Worm (Caenorhabditis elegans): ENCODE results near the gene M18.3.

Gene M18.3

ce11 chrIV:12121076-12121475 lies 15.4 kb downstream of the M18.3 start, which contains the start of the genes ddb-1 and M18.6:
ddb-1 (minus strand) TSS chrIV:12121165.
M18.6 (plus strand) TSS chrIV:12121310.
- TF ChIP-seq Y95B8A.8 (GFP tag; IDR thresholded peaks at IDR 0.05) = no peak
- peak; percentile 52 for TF ChIP-seq lsl-1 (GFP tag; optimal IDR thresholded peaks at IDR 0.05)
- TF ChIP-seq tbp1 (GFP tag; optimal IDR thresholded peaks at IDR 0.05) = peak; percentile 7
- no peak for TF ChIP-seq tlf-1 (GFP tag; optimal IDR thresholded peaks at IDR 0.05)
- TF ChIP-seq cebp-2 (GFP tag; IDR thresholded peaks at IDR 0.05) = no peak
- no peak for TF ChIP-seq K12H6.12 (tag; optimal IDR thresholded peaks at IDR 0.05)
- TF ChIP-seq madf-8 (GFP tag; conservative IDR thresholded peaks at IDR 0.05) = peak; percentile 42; the same call in 1 of the 2 replicates
- TF ChIP-seq die-1 (tag; optimal IDR thresholded peaks at IDR 0.05) = no peak
- no peak for TF ChIP-seq let-526 (GFP tag; IDR thresholded peaks at IDR 0.05)
- peak; percentile 59; the same call in 1 of the 2 replicates for TF ChIP-seq hmg-1.2 (GFP tag; IDR thresholded peaks at IDR 0.05)
- peak; percentile 47; the same call in 1 of the 2 replicates for TF ChIP-seq F33H1.4 (GFP tag; IDR thresholded peaks at IDR 0.05)
- no peak for TF ChIP-seq ztf-18 (tag; optimal IDR thresholded peaks at IDR 0.05)
- TF ChIP-seq lin-35 (GFP tag; optimal IDR thresholded peaks at IDR 0.05) = peak in 1 of 3 experiments; percentile 28
- TF ChIP-seq D2030.7 (GFP tag; IDR thresholded peaks at IDR 0.05) = 0 out of 2 replicates have a peak, but pooled peaks have one; percentile 34
- no peak for TF ChIP-seq snpc-4 (GFP tag; optimal IDR thresholded peaks at IDR 0.05)
- peak in 2 of 4 experiments; percentile 33 to 42 for TF ChIP-seq snpc-4 (tag; optimal IDR thresholded peaks at IDR 0.05)
- TF ChIP-seq unc-130 (GFP tag; optimal IDR thresholded peaks at IDR 0.05) = no peak
- peak; percentile 15 for TF ChIP-seq lin-54 (GFP tag; optimal IDR thresholded peaks at IDR 0.05)
- TF ChIP-seq lir-1 (GFP tag; conservative IDR thresholded peaks at IDR 0.05) = no peak
- TF ChIP-seq F49E8.2 (tag; optimal IDR thresholded peaks at IDR 0.05; ENCODE audit: insufficient read depth) = no peak
- TF ChIP-seq mcd-1 (GFP tag; IDR thresholded peaks at IDR 0.05) = peak; percentile 72
- TF ChIP-seq dpl-1 (GFP tag; optimal IDR thresholded peaks at IDR 0.05) = peak; percentile 56
- peak; percentile 57; the same call in 1 of the 2 replicates for TF ChIP-seq madf-6 (GFP tag; IDR thresholded peaks at IDR 0.05)
- TF ChIP-seq madf-3 (GFP tag; IDR thresholded peaks at IDR 0.05) = peak; percentile 67; the same call in 1 of the 2 replicates
- peak; percentile 77 for TF ChIP-seq efl-1 (GFP tag; optimal IDR thresholded peaks at IDR 0.05)
- TF ChIP-seq ztf-6 (GFP tag; IDR thresholded peaks at IDR 0.05) = no peak
- TF ChIP-seq snpc-1.1 (tag; optimal IDR thresholded peaks at IDR 0.05; ENCODE audit: insufficient read depth) = peak; percentile 5
- no peak for TF ChIP-seq ZK185.1 (tag; optimal IDR thresholded peaks at IDR 0.05; ENCODE audit: poor library complexity, severe bottlenecking)
- peak; percentile 43 for TF ChIP-seq attf-5 (GFP tag; optimal IDR thresholded peaks at IDR 0.05)

ce11 chrIV:12122874-12123664 lies 17.4 kb downstream of the M18.3 start, which contains the start of gene aly-3:
aly-3 (plus strand) TSS chrIV:12123282.
- TF ChIP-seq madf-3 (GFP tag; IDR thresholded peaks at IDR 0.05) (peak; percentile 89), die-1 (tag; optimal IDR thresholded peaks at IDR 0.05) (no peak), B0019.2 (GFP tag; conservative IDR thresholded peaks at IDR 0.05) (no peak), madf-8 (GFP tag; conservative IDR thresholded peaks at IDR 0.05) (no peak), gei-17 (GFP tag; optimal IDR thresholded peaks at IDR 0.05) (no peak), K11D2.4 (GFP tag; IDR thresholded peaks at IDR 0.05) (no peak), nhr-80 (tag; optimal IDR thresholded peaks at IDR 0.05) (peak; percentile 6), cebp-1 (GFP tag; IDR thresholded peaks at IDR 0.05) (no peak), cebp-1 (tag; optimal IDR thresholded peaks at IDR 0.05) (peak; percentile 8), ama-1 (optimal IDR thresholded peaks at IDR 0.05) (no peak), ama-1 (GFP tag; optimal IDR thresholded peaks at IDR 0.05) (peak in 1 of 2 experiments; percentile 15)
